Worm (Caenorhabditis elegans) whole organism, late embryonic: ENCODE measurements around the gene C44C1.6.

Experiments
- C08G9.2 ChIP-seq: sonication (generic microtip); optimal IDR thresholded peaks from 2 replicates; lab custom pipeline; 2016; ENCODE audit warnings: mild to moderate bottlenecking, missing genetic modification characterization, moderate library complexity, missing compliant biosample characterization
- C38D4.7 ChIP-seq: fragments of 200-800 bp; sonication (Bioruptor generic); optimal IDR thresholded peaks from 2 replicates; lab custom pipeline; 2018; ENCODE audit warnings: mild to moderate bottlenecking, missing genetic modification characterization, moderate library complexity, missing compliant biosample characterization
- T23F11.4 ChIP-seq: fragments of 200-800 bp; sonication (Bioruptor generic); optimal IDR thresholded peaks from 2 replicates; lab custom pipeline; 2018; ENCODE audit warnings: mild to moderate bottlenecking, missing genetic modification characterization, missing compliant biosample characterization
- ahr-1 ChIP-seq: sonication (generic microtip); optimal IDR thresholded peaks from 2 replicates; lab custom pipeline; 2016; ENCODE audit warnings: missing genetic modification characterization, missing compliant biosample characterization
- ceh-14 ChIP-seq: sonication (generic microtip); optimal IDR thresholded peaks from 2 replicates; lab custom pipeline; 2016; ENCODE audit warnings: missing genotype, missing genetic modification characterization, missing compliant biosample characterization
- ceh-18 ChIP-seq: sonication (generic microtip); optimal IDR thresholded peaks from 2 replicates; lab custom pipeline; 2016; ENCODE audit warnings: missing genetic modification characterization, missing compliant biosample characterization
- ceh-19 ChIP-seq: fragments of 200-800 bp; sonication (Bioruptor generic); optimal IDR thresholded peaks from 2 replicates; lab custom pipeline; 2018; ENCODE audit warnings: mild to moderate bottlenecking, missing genetic modification characterization, missing compliant biosample characterization
- ceh-31 ChIP-seq: sonication (generic microtip); optimal IDR thresholded peaks from 2 replicates; lab custom pipeline; 2016; ENCODE audit warnings: missing genetic modification characterization, missing compliant biosample characterization
- ceh-34 ChIP-seq: sonication (generic microtip); optimal IDR thresholded peaks from 2 replicates; lab custom pipeline; 2016; ENCODE audit warnings: mild to moderate bottlenecking, missing genetic modification characterization, missing compliant biosample characterization
- ceh-48 ChIP-seq: sonication (generic microtip); optimal IDR thresholded peaks from 2 replicates; lab custom pipeline; 2016; ENCODE audit warnings: missing genetic modification characterization, inconsistent platforms, missing compliant biosample characterization
- ceh-6 ChIP-seq: fragments of 200-800 bp; sonication (Bioruptor generic); optimal IDR thresholded peaks from 2 replicates; lab custom pipeline; 2018; ENCODE audit warnings: mild to moderate bottlenecking, missing genetic modification characterization, missing compliant biosample characterization
- dmd-4 ChIP-seq: sonication (generic microtip); optimal IDR thresholded peaks from 2 replicates; lab custom pipeline; 2016; ENCODE audit warnings: borderline replicate concordance, missing genetic modification characterization, missing compliant biosample characterization
- elt-2 ChIP-seq: sonication (generic microtip); optimal IDR thresholded peaks from 2 replicates; lab custom pipeline; 2016; ENCODE audit warnings: missing genetic modification reagents, missing genetic modification characterization, missing compliant biosample characterization
- fax-1 ChIP-seq: sonication (generic microtip); optimal IDR thresholded peaks from 2 replicates; lab custom pipeline; 2016; ENCODE audit warnings: missing genotype, missing genetic modification characterization, missing compliant biosample characterization
- fkh-10 ChIP-seq: fragments of 150-350 bp; optimal IDR thresholded peaks from 2 replicates; lab custom pipeline; 2014; ENCODE audit warnings: missing biosample characterization, missing genetic modification reagents, missing genetic modification characterization
- fkh-6 ChIP-seq: sonication (generic microtip); optimal IDR thresholded peaks from 2 replicates; lab custom pipeline; 2016; ENCODE audit warnings: missing genetic modification characterization, missing compliant biosample characterization
- hlh-13 ChIP-seq: fragments of 200-800 bp; sonication (Bioruptor generic); optimal IDR thresholded peaks from 2 replicates; lab custom pipeline; 2018; ENCODE audit warnings: mild to moderate bottlenecking, missing genetic modification characterization, missing compliant biosample characterization
- hlh-15 ChIP-seq: sonication (generic microtip); optimal IDR thresholded peaks from 2 replicates; lab custom pipeline; 2016; ENCODE audit warnings: missing genetic modification characterization, missing compliant biosample characterization
- hlh-6 ChIP-seq: sonication (generic microtip); optimal IDR thresholded peaks from 2 replicates; lab custom pipeline; 2016; ENCODE audit warnings: missing genotype, missing genetic modification characterization, missing compliant biosample characterization
- lin-11 ChIP-seq: fragments of 200-800 bp; sonication (Bioruptor generic); optimal IDR thresholded peaks from 2 replicates; lab custom pipeline; 2018; ENCODE audit warnings: mild to moderate bottlenecking, missing genetic modification characterization, missing compliant biosample characterization
- madf-2 ChIP-seq: sonication (generic microtip); optimal IDR thresholded peaks from 2 replicates; lab custom pipeline; 2017; ENCODE audit warnings: missing genetic modification characterization, missing compliant biosample characterization
- nfya-1 ChIP-seq: sonication (generic microtip); optimal IDR thresholded peaks from 2 replicates; lab custom pipeline; 2017; ENCODE audit warnings: missing genetic modification characterization, mild to moderate bottlenecking, missing compliant biosample characterization, antibody characterized with exemption, moderate library complexity
- npax-4 ChIP-seq: sonication (generic microtip); optimal IDR thresholded peaks from 2 replicates; lab custom pipeline; 2016; ENCODE audit warnings: missing genetic modification characterization, missing compliant biosample characterization
- pag-3 ChIP-seq: sonication (generic microtip); optimal IDR thresholded peaks from 2 replicates; lab custom pipeline; 2016; ENCODE audit warnings: missing compliant biosample characterization, missing genetic modification characterization, borderline replicate concordance
- pax-1 ChIP-seq: fragments of 150-350 bp; optimal IDR thresholded peaks from 2 replicates; lab custom pipeline; 2014; ENCODE audit warnings: missing biosample characterization, missing genetic modification characterization
- pros-1 ChIP-seq: fragments of 150-350 bp; optimal IDR thresholded peaks from 2 replicates; lab custom pipeline; 2014; ENCODE audit warnings: missing biosample characterization, missing genetic modification reagents, missing genetic modification characterization
- rnt-1 ChIP-seq: sonication (generic microtip); optimal IDR thresholded peaks from 2 replicates; lab custom pipeline; 2016; ENCODE audit warnings: missing genetic modification characterization, missing compliant biosample characterization
- sdc-2 ChIP-seq: sonication (generic microtip); optimal IDR thresholded peaks from 2 replicates; lab custom pipeline; 2016; ENCODE audit warnings: missing genotype, missing genetic modification characterization, missing compliant biosample characterization
- sox-2 ChIP-seq: fragments of 200-800 bp; sonication (Bioruptor generic); IDR thresholded peaks from 2 replicates; pipeline ENCODE4 v1.3.6; 2022; ENCODE audit warnings: missing genetic modification reagents, missing genetic modification characterization, missing compliant biosample characterization
- syd-9 ChIP-seq: sonication (generic microtip); optimal IDR thresholded peaks from 2 replicates; lab custom pipeline; 2016; ENCODE audit warnings: mild to moderate bottlenecking, missing genetic modification characterization, moderate library complexity, missing compliant biosample characterization
- tbx-2 ChIP-seq: sonication (generic microtip); optimal IDR thresholded peaks from 2 replicates; lab custom pipeline; 2016; ENCODE audit warnings: missing genetic modification characterization, missing compliant biosample characterization
- tbx-7 ChIP-seq: sonication (generic microtip); optimal IDR thresholded peaks from 2 replicates; lab custom pipeline; 2016; ENCODE audit warnings: missing genotype, missing genetic modification characterization, missing compliant biosample characterization
- unc-3 ChIP-seq, 2 experiments: fragments of 200-800 bp in 1 of 2; sonication (Bioruptor generic) in 1 of 2; sonication (generic microtip) in 1 of 2; conservative IDR thresholded peaks in 1 of 2; optimal IDR thresholded peaks in 1 of 2; 2 replicates each; pipeline versions ENCODE4 v1.3.6 to Lab custom; 2016 to 2022; ENCODE audit warnings: missing compliant biosample characterization in 2 of 2, missing genetic modification characterization in 2 of 2, missing genetic modification reagents in 1 of 2
- unc-42 ChIP-seq: sonication (generic microtip); optimal IDR thresholded peaks from 2 replicates; lab custom pipeline; 2016; ENCODE audit warnings: missing genotype, missing genetic modification characterization, missing compliant biosample characterization
- zip-5 ChIP-seq: sonication (generic microtip); optimal IDR thresholded peaks from 2 replicates; lab custom pipeline; 2016; ENCODE audit warnings: missing genetic modification characterization, missing compliant biosample characterization
- ztf-16 ChIP-seq: sonication (generic microtip); optimal IDR thresholded peaks from 2 replicates; lab custom pipeline; 2017; ENCODE audit warnings: missing genetic modification characterization, missing compliant biosample characterization

The C44C1.6 gene

DNA sequence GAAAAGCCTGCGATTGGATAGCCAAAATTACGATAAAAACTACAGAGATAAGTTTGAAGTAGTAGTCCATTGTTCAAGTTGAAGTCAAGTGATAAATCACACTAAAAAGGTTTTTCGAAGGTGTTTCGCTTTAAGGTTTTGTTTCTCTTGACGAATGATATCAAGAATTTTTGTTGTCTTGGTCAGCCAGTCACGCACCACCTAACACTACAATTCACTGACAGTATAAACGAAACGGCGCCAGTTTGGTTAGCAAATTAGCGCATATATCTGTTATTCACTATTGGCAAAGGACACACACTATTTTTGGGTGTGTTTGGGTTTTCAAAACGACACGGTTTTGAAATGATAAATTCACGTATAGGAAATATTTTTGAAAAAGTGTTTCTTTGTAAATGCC lies at the start of gene C44C1.6:
Gene C44C1.6, minus strand, starts transcription at position 199 of the 400 bp plus-strand sequence.
- no peak for TF ChIP-seq dmd-4
- no peak for TF ChIP-seq madf-2 (tag; lab: Kevin White, UChicago)
- TF ChIP-seq tbx-7 (tag; lab: Kevin White, UChicago) = no peak
- no peak for TF ChIP-seq fax-1 (tag; lab: Kevin White, UChicago)
- no peak for TF ChIP-seq rnt-1 (tag; lab: Kevin White, UChicago)
- TF ChIP-seq hlh-13 = no peak
- TF ChIP-seq nfya-1 (tag; lab: Kevin White, UChicago) = no peak
- TF ChIP-seq pros-1 (tag; lab: Kevin White, UChicago) = no peak
- no peak for TF ChIP-seq syd-9 (tag; lab: Kevin White, UChicago)
- no peak for TF ChIP-seq lin-11 (tag; lab: Kevin White, UChicago)
- TF ChIP-seq elt-2 (tag; lab: Kevin White, UChicago) = no peak
- TF ChIP-seq ahr-1 (tag; lab: Kevin White, UChicago) = no peak

DNA sequence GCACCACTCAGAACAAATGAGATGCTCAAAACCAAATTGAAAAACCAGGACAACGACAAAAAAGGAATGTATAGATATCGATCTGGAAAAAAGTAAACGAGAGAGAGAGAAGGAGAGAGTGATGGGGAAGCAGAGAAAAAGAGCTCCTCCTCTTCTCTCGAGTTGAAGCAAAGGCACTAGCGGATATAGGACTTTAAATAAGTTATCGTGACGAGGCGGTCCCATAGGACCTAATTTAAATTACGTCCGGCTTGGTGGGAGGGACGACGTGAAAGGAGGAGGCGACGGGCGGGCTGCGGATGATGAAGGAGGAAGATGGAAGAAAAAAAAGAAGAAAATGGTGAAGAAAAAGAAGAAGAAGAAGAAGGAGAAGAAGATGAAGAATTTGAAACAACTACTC lies 48.5 kb upstream of the C44C1.6 start:
- TF ChIP-seq ceh-31 (tag; lab: Kevin White, UChicago) (peak; percentile 75), sdc-2 (tag; lab: Kevin White, UChicago) (peak; percentile 20), ceh-19 (GFP tag; lab: Kevin White, UChicago) (peak; percentile 28), fkh-10 (GFP tag; lab: Kevin White, UChicago) (peak; percentile 40), ceh-48 (no peak), zip-5 (tag; lab: Kevin White, UChicago) (no peak), unc-3 (GFP tag; conservative IDR thresholded peaks at IDR 0.05; lab: Robert Waterston, UW) (no peak), unc-3 (tag; optimal IDR thresholded peaks at IDR 0.05; lab: Kevin White, UChicago) (peak; percentile 22), nfya-1 (tag; lab: Kevin White, UChicago) (peak; percentile 9), ceh-18 (tag; lab: Kevin White, UChicago) (peak; percentile 17), pag-3 (peak; percentile 13), hlh-6 (tag; lab: Kevin White, UChicago) (no peak), tbx-2 (peak; percentile 40), sox-2 (GFP tag; lab: Robert Waterston, UW) (no peak), T23F11.4 (GFP tag; lab: Kevin White, UChicago) (no peak), unc-42 (tag; lab: Kevin White, UChicago) (peak; percentile 99), ceh-6 (GFP tag; lab: Kevin White, UChicago) (no peak), pax-1 (no peak), ceh-34 (peak; percentile 8), fkh-6 (tag; lab: Kevin White, UChicago) (no peak), dmd-4 (no peak), C08G9.2 (tag; lab: Kevin White, UChicago) (peak; percentile 25), ceh-14 (tag; lab: Kevin White, UChicago) (peak; percentile 47)

DNA sequence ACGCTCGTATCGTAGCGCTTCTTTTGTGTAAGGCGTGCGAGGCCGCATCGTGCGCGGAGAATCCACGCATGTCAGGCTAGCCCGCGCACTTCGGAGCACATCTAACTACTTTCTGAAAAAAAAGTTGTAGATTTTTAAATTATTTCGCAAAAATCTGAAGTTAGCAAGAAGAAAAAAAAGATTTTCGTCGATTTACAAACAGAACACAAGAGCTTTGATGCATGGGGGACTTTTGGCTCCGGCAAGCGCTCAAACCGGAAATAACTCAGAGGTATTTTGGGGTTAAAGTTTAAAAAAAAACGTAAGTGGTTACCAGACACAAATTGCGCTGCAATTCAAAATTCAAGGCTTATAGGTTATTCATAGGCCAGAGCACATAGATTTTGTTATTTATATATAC lies 47.4 kb upstream of the C44C1.6 start, which contains the start of the genes F55A4.13 and nlf-1:
Gene F55A4.13, minus strand, starts transcription at position 101 of the 400 bp plus-strand sequence.
Gene nlf-1, minus strand, starts transcription at position 112 of the 400 bp plus-strand sequence.
- no peak for TF ChIP-seq npax-4 (tag; lab: Kevin White, UChicago)

DNA sequence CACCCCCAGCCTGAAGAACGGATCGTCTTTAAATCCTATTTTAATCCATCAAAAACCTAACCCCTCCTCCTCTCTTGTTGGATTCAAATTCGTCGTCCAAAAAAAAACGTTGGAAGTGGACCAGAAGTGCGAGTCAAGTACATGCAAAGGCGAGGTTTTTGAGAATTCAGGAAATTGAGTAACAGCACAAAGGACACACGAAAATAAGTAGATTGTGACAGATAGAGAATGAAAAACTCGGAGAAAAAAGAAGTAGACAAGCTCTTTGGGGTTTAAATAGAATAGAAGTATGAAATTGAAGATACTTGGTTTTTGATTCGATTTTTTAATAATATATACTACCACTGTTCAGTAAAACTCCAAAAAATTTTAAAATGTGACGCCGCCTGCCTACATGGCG lies 44.6 kb upstream of the C44C1.6 start:
- peak; percentile 70 for TF ChIP-seq unc-42 (tag; lab: Kevin White, UChicago)
- no peak for TF ChIP-seq rnt-1 (tag; lab: Kevin White, UChicago)
- no peak for TF ChIP-seq C38D4.7 (GFP tag; lab: Kevin White, UChicago)

DNA sequence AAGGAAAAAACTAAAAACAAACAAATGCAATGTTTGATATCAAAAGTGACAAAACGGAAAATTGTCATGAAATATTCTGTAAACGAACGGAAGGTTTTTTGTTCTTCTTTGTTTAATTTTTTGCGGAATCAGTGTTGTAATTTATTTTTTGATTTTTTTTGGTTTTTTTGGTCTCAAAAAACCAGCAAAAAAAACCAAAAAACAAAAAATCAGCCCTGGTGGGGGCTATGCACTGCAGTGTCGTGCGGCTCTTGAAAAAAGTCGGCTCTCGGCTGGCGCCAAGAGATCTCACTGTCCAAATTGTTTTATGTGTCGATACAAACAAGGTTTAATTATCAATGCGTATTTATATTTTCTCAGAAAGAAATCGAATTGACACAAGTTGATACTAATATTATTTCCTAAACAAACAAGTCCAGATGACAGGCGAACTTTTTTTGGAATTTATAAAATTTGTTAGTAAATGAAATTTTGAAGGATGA lies 42.4 kb upstream of the C44C1.6 start:
- TF ChIP-seq ztf-16 (tag; lab: Kevin White, UChicago) (no peak), hlh-15 (tag; lab: Kevin White, UChicago) (no peak), tbx-2 (no peak), elt-2 (tag; lab: Kevin White, UChicago) (no peak), ceh-6 (GFP tag; lab: Kevin White, UChicago) (no peak)
